Fruit fly (Drosophila melanogaster) whole organism, embryonic: ENCODE data around the gene CG1640.

Experiments used
- ATbp ChIP-seq: fragments of 200-800 bp; sonication (Bioruptor generic); optimal IDR thresholded peaks from 2 replicates; lab custom pipeline; 2017; ENCODE audit warnings: missing biosample characterization, mild to moderate bottlenecking, missing genetic modification characterization, missing genetic modification reagents
- Asciz ChIP-seq: fragments of 200-800 bp; sonication (Bioruptor generic); optimal IDR thresholded peaks from 2 replicates; lab custom pipeline; 2017; ENCODE audit warnings: missing biosample characterization, mild to moderate bottlenecking, missing genetic modification characterization, missing genetic modification reagents
- Blimp-1 ChIP-seq: fragments of 200-800 bp; sonication (Bioruptor generic); optimal IDR thresholded peaks from 3 replicates; lab custom pipeline; 2018; ENCODE audit warnings: missing biosample characterization, missing genetic modification characterization, mild to moderate bottlenecking, moderate library complexity, missing genetic modification reagents
- CG10565 ChIP-seq: fragments of 200-800 bp; sonication (Bioruptor generic); optimal IDR thresholded peaks from 3 replicates; lab custom pipeline; 2016; ENCODE audit warnings: missing biosample characterization, mild to moderate bottlenecking, missing genetic modification characterization
- CG12155 ChIP-seq: fragments of 200-800 bp; sonication (Bioruptor generic); optimal IDR thresholded peaks from 3 replicates; lab custom pipeline; 2016; ENCODE audit warnings: missing biosample characterization, missing genetic modification characterization
- CG17361 ChIP-seq: fragments of 200-800 bp; sonication (Bioruptor generic); IDR thresholded peaks from 3 replicates; pipeline ENCODE4 v1.3.6; 2022; ENCODE audit warnings: missing biosample characterization, missing genetic modification characterization
- CG1832 ChIP-seq: fragments of 200-800 bp; sonication (Bioruptor generic); optimal IDR thresholded peaks from 2 replicates; lab custom pipeline; 2017; ENCODE audit warnings: missing biosample characterization, mild to moderate bottlenecking, missing genetic modification characterization, inconsistent platforms
- CG18599 ChIP-seq: fragments of 200-800 bp; sonication (Bioruptor generic); optimal IDR thresholded peaks from 3 replicates; lab custom pipeline; 2017; ENCODE audit warnings: missing biosample characterization, missing genetic modification characterization, mild to moderate bottlenecking, moderate library complexity, missing genetic modification reagents
- CG18764 ChIP-seq: fragments of 200-800 bp; sonication (Bioruptor generic); optimal IDR thresholded peaks from 3 replicates; lab custom pipeline; 2016; ENCODE audit warnings: missing biosample characterization, missing genetic modification characterization
- CG2712 ChIP-seq: fragments of 200-800 bp; optimal IDR thresholded peaks from 3 replicates; lab custom pipeline; 2019; ENCODE audit warnings: missing biosample characterization, mild to moderate bottlenecking, missing genetic modification characterization, moderate library complexity
- CG3065 ChIP-seq: fragments of 200-800 bp; sonication (Bioruptor generic); optimal IDR thresholded peaks from 2 replicates; lab custom pipeline; 2016; ENCODE audit warnings: missing biosample characterization, missing genetic modification characterization
- CG32772 ChIP-seq: fragments of 200-800 bp; sonication (Bioruptor generic); IDR thresholded peaks from 2 replicates; pipeline ENCODE4 v1.3.6; 2022; ENCODE audit warnings: missing biosample characterization, missing genetic modification characterization
- CG34422 ChIP-seq: fragments of 200-800 bp; sonication (Bioruptor generic); IDR thresholded peaks from 3 replicates; pipeline ENCODE4 v1.3.6; 2022; ENCODE audit warnings: missing biosample characterization, missing genetic modification characterization
- CG7963 ChIP-seq: fragments of 200-800 bp; sonication (Bioruptor generic); IDR thresholded peaks from 3 replicates; pipeline ENCODE4 v1.3.6; 2022; ENCODE audit warnings: missing biosample characterization, missing genetic modification characterization; ENCODE audit not compliant: partially characterized antibody
- CG9215 ChIP-seq: fragments of 200-800 bp; sonication (Bioruptor generic); IDR thresholded peaks from 2 replicates; pipeline ENCODE4 v1.3.6; 2022; ENCODE audit warnings: missing biosample characterization, missing genetic modification characterization
- CG9797 ChIP-seq: fragments of 200-800 bp; sonication (Bioruptor generic); optimal IDR thresholded peaks from 3 replicates; lab custom pipeline; 2018; ENCODE audit warnings: missing biosample characterization, mild to moderate bottlenecking, missing genetic modification characterization
- CG9817 ChIP-seq: fragments of 200-800 bp; sonication (Bioruptor generic); optimal IDR thresholded peaks from 2 replicates; lab custom pipeline; 2018; ENCODE audit warnings: missing biosample characterization, mild to moderate bottlenecking, missing genetic modification characterization, moderate library complexity
- Dad ChIP-seq: fragments of 200-800 bp; sonication (Bioruptor generic); optimal IDR thresholded peaks from 3 replicates; lab custom pipeline; 2016; ENCODE audit warnings: missing biosample characterization, missing genetic modification characterization
- Dbx ChIP-seq: fragments of 200-800 bp; sonication (Bioruptor generic); IDR thresholded peaks from 3 replicates; pipeline ENCODE4 v1.3.6; 2022; ENCODE audit warnings: missing biosample characterization, missing genetic modification characterization
- Deaf1 ChIP-seq: fragments of 200-800 bp; optimal IDR thresholded peaks from 3 replicates; lab custom pipeline; 2019; ENCODE audit warnings: missing biosample characterization, mild to moderate bottlenecking, missing genetic modification characterization, moderate library complexity
- Dll ChIP-seq: fragments of 200-800 bp; sonication (Bioruptor generic); IDR thresholded peaks from 4 replicates; pipeline ENCODE4 v1.3.6; 2022; ENCODE audit warnings: missing biosample characterization, missing genetic modification characterization; ENCODE audit not compliant: partially characterized antibody
- E2f2 ChIP-seq: fragments of 200-800 bp; sonication (Bioruptor generic); IDR thresholded peaks from 2 replicates; pipeline ENCODE4 v1.3.6; 2022; ENCODE audit warnings: missing biosample characterization, missing genetic modification characterization
- H15 ChIP-seq: fragments of 200-800 bp; sonication (Bioruptor generic); IDR thresholded peaks from 3 replicates; pipeline ENCODE4 v1.3.6; 2022; ENCODE audit warnings: missing biosample characterization, missing genetic modification characterization
- Hr51 ChIP-seq, 2 experiments: fragments of 200-800 bp; sonication (Bioruptor generic); optimal IDR thresholded peaks; 2 replicates in 1 of 2; 3 replicates in 1 of 2; lab custom pipeline; 2016 to 2018; ENCODE audit warnings: missing biosample characterization in 2 of 2, missing genetic modification characterization in 2 of 2, mild to moderate bottlenecking in 1 of 2, moderate library complexity in 1 of 2
- Lhr ChIP-seq: fragments of 200-800 bp; sonication (Bioruptor generic); optimal IDR thresholded peaks from 3 replicates; lab custom pipeline; 2017; ENCODE audit warnings: mild to moderate bottlenecking, missing biosample characterization, missing genetic modification reagents, missing genetic modification characterization
- Nf-YC ChIP-seq: fragments of 200-800 bp; optimal IDR thresholded peaks from 3 replicates; lab custom pipeline; 2019; ENCODE audit warnings: missing biosample characterization, mild to moderate bottlenecking, missing genetic modification characterization, moderate library complexity
- Optix ChIP-seq: fragments of 200-800 bp; sonication (Bioruptor generic); IDR thresholded peaks from 3 replicates; pipeline ENCODE4 v1.3.6; 2022; ENCODE audit warnings: missing biosample characterization, missing genetic modification characterization
- Tbp ChIP-seq: fragments of >200 bp; optimal IDR thresholded peaks from 2 replicates; lab custom pipeline; 2018; ENCODE audit warnings: missing biosample characterization, missing genetic modification characterization
- Vsx1 ChIP-seq: fragments of 200-800 bp; sonication (Bioruptor generic); optimal IDR thresholded peaks from 2 replicates; lab custom pipeline; 2017; ENCODE audit warnings: missing biosample characterization, mild to moderate bottlenecking, missing genetic modification characterization, missing genetic modification reagents
- al ChIP-seq: fragments of 200-800 bp; sonication (Bioruptor generic); IDR thresholded peaks from 2 replicates; pipeline ENCODE4 v1.3.6; 2022; ENCODE audit warnings: missing biosample characterization, missing genetic modification characterization
- cas ChIP-seq: fragments of 200-800 bp; sonication (Bioruptor generic); IDR thresholded peaks from 2 replicates; pipeline ENCODE4 v1.3.6; 2022; ENCODE audit warnings: missing biosample characterization, missing genetic modification characterization
- cg ChIP-seq: fragments of 200-800 bp; sonication (Bioruptor generic); optimal IDR thresholded peaks from 3 replicates; lab custom pipeline; 2019; ENCODE audit warnings: missing biosample characterization, mild to moderate bottlenecking, missing genetic modification characterization, moderate library complexity
- dmrt99B ChIP-seq: fragments of 200-800 bp; sonication (Bioruptor generic); optimal IDR thresholded peaks from 2 replicates; lab custom pipeline; 2018; ENCODE audit warnings: missing biosample characterization, mild to moderate bottlenecking, missing genetic modification characterization, moderate library complexity
- ewg ChIP-seq: fragments of 200-800 bp; sonication (Bioruptor generic); optimal IDR thresholded peaks from 3 replicates; lab custom pipeline; 2017; ENCODE audit warnings: mild to moderate bottlenecking, missing biosample characterization, missing genetic modification reagents, missing genetic modification characterization
- gcm ChIP-seq: fragments of 200-800 bp; sonication (Bioruptor generic); optimal IDR thresholded peaks from 2 replicates; lab custom pipeline; 2019; ENCODE audit warnings: missing biosample characterization, mild to moderate bottlenecking, missing genetic modification characterization, moderate library complexity
- ind ChIP-seq: fragments of 200-800 bp; sonication (Bioruptor generic); optimal IDR thresholded peaks from 3 replicates; lab custom pipeline; 2016; ENCODE audit warnings: missing biosample characterization, missing genetic modification characterization
- inv ChIP-seq: fragments of 200-800 bp; sonication (Bioruptor generic); IDR thresholded peaks from 2 replicates; pipeline ENCODE4 v1.3.6; 2022; ENCODE audit warnings: missing biosample characterization, missing genetic modification characterization; ENCODE audit not compliant: partially characterized antibody
- knrl ChIP-seq: fragments of 200-800 bp; sonication (Bioruptor generic); IDR thresholded peaks from 3 replicates; pipeline ENCODE4 v1.3.6; 2022; ENCODE audit warnings: missing biosample characterization, missing genetic modification characterization; ENCODE audit not compliant: partially characterized antibody
- lola ChIP-seq, 3 experiments: fragments of >200 bp in 2 of 3; fragments of 200-800 bp in 1 of 3; sonication (Bioruptor generic) in 1 of 3; optimal IDR thresholded peaks; 2 replicates each; lab custom pipeline; 2017 to 2019; ENCODE audit warnings: missing biosample characterization in 3 of 3, missing genetic modification characterization in 3 of 3, mild to moderate bottlenecking in 1 of 3, moderate library complexity in 1 of 3
- luna ChIP-seq: fragments of 200-800 bp; sonication (Bioruptor generic); optimal IDR thresholded peaks from 2 replicates; lab custom pipeline; 2016; ENCODE audit warnings: missing biosample characterization, missing genetic modification characterization
- maf-S ChIP-seq: fragments of 200-800 bp; sonication (Bioruptor generic); optimal IDR thresholded peaks from 2 replicates; lab custom pipeline; 2016; ENCODE audit warnings: missing biosample characterization, missing genetic modification characterization
- mirr ChIP-seq: fragments of 200-800 bp; sonication (Bioruptor generic); optimal IDR thresholded peaks from 3 replicates; lab custom pipeline; 2018; ENCODE audit warnings: missing biosample characterization, mild to moderate bottlenecking, missing genetic modification characterization
- nerfin-2 ChIP-seq: fragments of 200-800 bp; sonication (Bioruptor generic); IDR thresholded peaks from 2 replicates; pipeline ENCODE4 v1.3.6; 2022; ENCODE audit warnings: missing biosample characterization, missing genetic modification characterization; ENCODE audit not compliant: partially characterized antibody
- onecut ChIP-seq: fragments of 200-800 bp; sonication (Bioruptor generic); IDR thresholded peaks from 2 replicates; pipeline ENCODE4 v1.3.6; 2022; ENCODE audit warnings: missing biosample characterization, missing genetic modification characterization
- sc ChIP-seq, 3 experiments: fragments of >200 bp in 2 of 3; fragments of 200-800 bp in 1 of 3; sonication (Bioruptor generic) in 1 of 3; optimal IDR thresholded peaks; 2 replicates in 2 of 3; 3 replicates in 1 of 3; lab custom pipeline; 2017; ENCODE audit warnings: mild to moderate bottlenecking in 1 of 3, missing biosample characterization in 1 of 3, missing genetic modification characterization in 1 of 3, missing genetic modification reagents in 1 of 3
- sr ChIP-seq: fragments of 200-800 bp; sonication (Bioruptor generic); IDR thresholded peaks from 3 replicates; pipeline ENCODE4 v1.3.6; 2022; ENCODE audit warnings: missing biosample characterization, missing genetic modification characterization
- zfh1 ChIP-seq: fragments of 200-800 bp; sonication (Bioruptor generic); IDR thresholded peaks from 3 replicates; pipeline ENCODE4 v1.3.6; 2022; ENCODE audit warnings: missing biosample characterization, missing genetic modification characterization

The CG1640 gene

DNA sequence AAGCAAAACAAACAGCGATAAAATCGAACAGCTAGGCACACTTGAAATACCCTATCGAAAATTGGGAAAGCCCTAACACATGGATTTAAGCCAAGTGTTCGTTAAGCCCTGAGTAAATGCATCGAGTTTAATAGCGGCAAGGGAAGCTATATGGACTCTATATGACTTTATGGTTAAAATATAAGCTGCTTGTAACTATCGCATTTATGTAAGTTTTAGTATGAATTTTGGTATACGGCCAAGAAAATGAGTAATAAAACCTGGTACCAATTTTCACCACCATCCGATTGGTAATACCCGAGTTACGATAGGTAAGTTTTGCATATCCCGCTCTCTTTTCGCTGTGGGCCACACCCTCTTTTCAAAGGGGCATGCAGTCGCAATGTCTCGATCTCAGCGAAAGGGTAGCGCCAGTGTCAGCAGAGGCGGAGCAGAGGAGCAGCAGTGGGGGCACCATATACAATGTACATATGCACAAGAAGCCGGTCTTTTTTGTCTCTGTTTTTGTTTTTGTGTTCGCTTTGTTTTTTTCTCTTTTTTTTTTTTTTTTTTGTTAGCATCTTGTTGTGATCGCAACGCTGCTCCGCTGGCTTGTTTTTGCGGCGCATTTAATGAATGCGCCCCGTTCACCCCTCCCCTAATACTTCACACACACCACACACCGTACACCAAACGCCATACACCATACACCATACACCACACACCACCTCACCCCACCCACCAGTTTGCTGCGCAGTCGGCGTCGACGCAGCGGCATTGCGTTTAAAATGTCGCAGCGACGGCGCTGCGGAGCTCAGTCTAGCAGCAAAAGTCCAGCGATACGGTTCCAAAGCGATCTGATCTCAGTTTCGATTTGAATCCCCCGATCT is 33.8 kb downstream of the CG1640 start, which contains the start of gene GstT4 (continued):
- peak; percentile 22; the same call in 1 of the 2 replicates for TF ChIP-seq E2f2 (GFP tag; lab: Robert Waterston, UW)
- TF ChIP-seq nerfin-2 (GFP tag; lab: Robert Waterston, UW) = no peak
- TF ChIP-seq gcm (GFP tag; lab: Kevin White, UChicago) = no peak
- no peak for TF ChIP-seq Dll (GFP tag; lab: Robert Waterston, UW)
- peak; percentile 7 for TF ChIP-seq Dad (GFP tag; lab: Kevin White, UChicago)
- TF ChIP-seq CG12155 (GFP tag; lab: Kevin White, UChicago) = peak; percentile 36
- no peak for TF ChIP-seq sc (optimal IDR thresholded peaks at IDR 0.05; lab: Kevin White, UChicago)
- no peak for TF ChIP-seq sc (GFP tag; optimal IDR thresholded peaks at IDR 0.05; lab: Kevin White, UChicago)
- no peak for TF ChIP-seq onecut (GFP tag; lab: Robert Waterston, UW)
- TF ChIP-seq Lhr (GFP tag; lab: Kevin White, UChicago) = no peak
- peak; percentile 19; the same call in 1 of the 2 replicates for TF ChIP-seq al (GFP tag; lab: Robert Waterston, UW)
- TF ChIP-seq CG2712 (tag; lab: Kevin White, UChicago) = peak; percentile 33
- peak; percentile 39 for TF ChIP-seq CG3065 (GFP tag; lab: Kevin White, UChicago)
- peak; percentile 72 for TF ChIP-seq Dbx (GFP tag; lab: Robert Waterston, UW)
- no peak for TF ChIP-seq CG10565 (GFP tag; lab: Kevin White, UChicago)
- TF ChIP-seq Nf-YC (tag; lab: Kevin White, UChicago) = no peak
- no peak for TF ChIP-seq Deaf1 (tag; lab: Kevin White, UChicago)
- TF ChIP-seq CG7963 (GFP tag; lab: Robert Waterston, UW) = no peak
- TF ChIP-seq CG18764 (GFP tag; lab: Kevin White, UChicago) = no peak
- no peak for TF ChIP-seq maf-S (GFP tag; lab: Kevin White, UChicago)
- TF ChIP-seq CG34422 = peak; percentile 79; the same call in 2 of the 3 replicates
- TF ChIP-seq CG18599 (GFP tag; lab: Kevin White, UChicago) = peak; percentile 28
- no peak; the same call in 2 of the 3 replicates for TF ChIP-seq sr (GFP tag; lab: Robert Waterston, UW)
- TF ChIP-seq Vsx1 (GFP tag; lab: Kevin White, UChicago) = no peak
- peak; percentile 19 for TF ChIP-seq cg (GFP tag; lab: Kevin White, UChicago)
- TF ChIP-seq CG1832 (GFP tag; lab: Kevin White, UChicago) = no peak
- TF ChIP-seq Hr51 (GFP tag; optimal IDR thresholded peaks at IDR 0.05; lab: Kevin White, UChicago) = peak; percentile 22 to 23
- peak; percentile 54 for TF ChIP-seq CG9215 (GFP tag; lab: Robert Waterston, UW)
- no peak for TF ChIP-seq knrl (GFP tag; lab: Robert Waterston, UW)
- TF ChIP-seq dmrt99B (tag; lab: Kevin White, UChicago) = peak; percentile 62
- no peak for TF ChIP-seq cas (GFP tag; lab: Robert Waterston, UW)
- peak; percentile 81 for TF ChIP-seq CG17361 (GFP tag; lab: Robert Waterston, UW)
- no peak for TF ChIP-seq mirr (GFP tag; lab: Kevin White, UChicago)
- TF ChIP-seq lola (GFP tag; optimal IDR thresholded peaks at IDR 0.05; lab: Kevin White, UChicago) = peak in 1 of 3 experiments; percentile 64
- TF ChIP-seq ind (GFP tag; lab: Kevin White, UChicago) = peak; percentile 54
- TF ChIP-seq ATbp (GFP tag; lab: Kevin White, UChicago) = no peak
- TF ChIP-seq CG9817 = no peak
- no peak for TF ChIP-seq ewg (GFP tag; lab: Kevin White, UChicago)
- no peak for TF ChIP-seq luna
- no peak for TF ChIP-seq CG9797 (GFP tag; lab: Kevin White, UChicago)
- TF ChIP-seq Optix = 0 out of 3 replicates have a peak, but pooled peaks have one; percentile 5
- TF ChIP-seq CG32772 = peak; percentile 86
- no peak for TF ChIP-seq Blimp-1
- peak; percentile 60; the same call in 2 of the 3 replicates for TF ChIP-seq zfh1
- no peak for TF ChIP-seq Asciz (GFP tag; lab: Kevin White, UChicago)
- TF ChIP-seq Tbp (GFP tag; lab: Kevin White, UChicago) = no peak
- TF ChIP-seq H15 (GFP tag; lab: Robert Waterston, UW) = peak; percentile 44; the same call in 1 of the 3 replicates
- no peak for TF ChIP-seq inv (GFP tag; lab: Robert Waterston, UW)
